Fruit fly (Drosophila melanogaster) whole organism, embryonic: ENCODE measurements around the gene SK.

Experiments used
- Blimp-1 ChIP-seq: fragments of 200-800 bp; sonication (Bioruptor generic); optimal IDR thresholded peaks from 3 replicates; lab custom pipeline; 2018; ENCODE audit warnings: missing biosample characterization, missing genetic modification characterization, mild to moderate bottlenecking, moderate library complexity, missing genetic modification reagents
- CG10321 ChIP-seq: fragments of 200-800 bp; sonication (Bioruptor generic); IDR thresholded peaks from 2 replicates; pipeline ENCODE4 v1.3.6; 2022; ENCODE audit warnings: missing biosample characterization, missing genetic modification characterization
- CG10979 ChIP-seq: fragments of 200-800 bp; sonication (Bioruptor generic); optimal IDR thresholded peaks from 2 replicates; lab custom pipeline; 2018; ENCODE audit warnings: missing biosample characterization, mild to moderate bottlenecking, missing genetic modification characterization, moderate library complexity
- CG11085 ChIP-seq: fragments of 200-800 bp; sonication (Bioruptor generic); IDR thresholded peaks from 2 replicates; pipeline ENCODE4 v1.3.6; 2022; ENCODE audit warnings: missing biosample characterization, missing genetic modification characterization
- CG11398 ChIP-seq: fragments of 200-800 bp; sonication (Bioruptor generic); optimal IDR thresholded peaks from 2 replicates; lab custom pipeline; 2016; ENCODE audit warnings: missing biosample characterization, missing genetic modification characterization
- CG16863 ChIP-seq: fragments of 200-800 bp; sonication (Bioruptor generic); optimal IDR thresholded peaks from 3 replicates; lab custom pipeline; 2016; ENCODE audit warnings: missing biosample characterization, missing genetic modification characterization
- CG17912 ChIP-seq: fragments of 200-800 bp; sonication (Bioruptor generic); optimal IDR thresholded peaks from 2 replicates; lab custom pipeline; 2018; ENCODE audit warnings: missing biosample characterization, mild to moderate bottlenecking, missing genetic modification characterization
- CG30431 ChIP-seq: fragments of 200-800 bp; sonication (Bioruptor generic); optimal IDR thresholded peaks from 2 replicates; lab custom pipeline; 2017; ENCODE audit warnings: missing biosample characterization, missing genetic modification characterization
- CG31365 ChIP-seq: fragments of 200-800 bp; sonication (Bioruptor generic); optimal IDR thresholded peaks from 2 replicates; lab custom pipeline; 2018; ENCODE audit warnings: missing biosample characterization, mild to moderate bottlenecking, missing genetic modification characterization
- CG43689 ChIP-seq: fragments of 200-800 bp; sonication (Bioruptor generic); IDR thresholded peaks from 2 replicates; pipeline ENCODE4 v1.3.6; 2022; ENCODE audit warnings: missing biosample characterization, missing genetic modification characterization
- CG5245 ChIP-seq: fragments of 200-800 bp; sonication (Bioruptor generic); optimal IDR thresholded peaks from 3 replicates; lab custom pipeline; 2016; ENCODE audit warnings: missing biosample characterization, missing genetic modification characterization
- CG6765 ChIP-seq: fragments of 200-800 bp; sonication (Bioruptor generic); optimal IDR thresholded peaks from 3 replicates; lab custom pipeline; 2017; ENCODE audit warnings: missing biosample characterization, mild to moderate bottlenecking, missing genetic modification characterization
- CG6813 ChIP-seq: fragments of 200-800 bp; sonication (Bioruptor generic); optimal IDR thresholded peaks from 2 replicates; lab custom pipeline; 2017; ENCODE audit warnings: missing biosample characterization, missing genetic modification characterization, mild to moderate bottlenecking, moderate library complexity, missing genetic modification reagents
- CG7786 ChIP-seq: fragments of 200-800 bp; sonication (Bioruptor generic); optimal IDR thresholded peaks from 2 replicates; lab custom pipeline; 2016; ENCODE audit warnings: missing biosample characterization, missing genetic modification characterization
- CG7839 ChIP-seq: fragments of 200-800 bp; sonication (Bioruptor generic); optimal IDR thresholded peaks from 3 replicates; lab custom pipeline; 2018; ENCODE audit warnings: missing biosample characterization, mild to moderate bottlenecking, missing genetic modification characterization, moderate library complexity
- CG8388 ChIP-seq: fragments of 200-800 bp; sonication (Bioruptor generic); optimal IDR thresholded peaks from 2 replicates; lab custom pipeline; 2019; ENCODE audit warnings: missing biosample characterization, mild to moderate bottlenecking, missing genetic modification characterization, moderate library complexity
- CG9817 ChIP-seq: fragments of 200-800 bp; sonication (Bioruptor generic); optimal IDR thresholded peaks from 2 replicates; lab custom pipeline; 2018; ENCODE audit warnings: missing biosample characterization, mild to moderate bottlenecking, missing genetic modification characterization, moderate library complexity
- CTCF ChIP-seq: fragments of 200-800 bp; sonication (Bioruptor generic); optimal IDR thresholded peaks from 2 replicates; lab custom pipeline; 2017; ENCODE audit warnings: missing biosample characterization, mild to moderate bottlenecking, missing genetic modification characterization, moderate library complexity
- Camta ChIP-seq: fragments of 200-800 bp; sonication (Bioruptor generic); optimal IDR thresholded peaks from 2 replicates; lab custom pipeline; 2016; ENCODE audit warnings: missing biosample characterization, missing genetic modification characterization
- Hsf ChIP-seq: fragments of 200-800 bp; sonication (Bioruptor generic); optimal IDR thresholded peaks from 3 replicates; lab custom pipeline; 2016; ENCODE audit warnings: missing biosample characterization, missing genetic modification characterization
- Med ChIP-seq: fragments of 200-800 bp; sonication (Bioruptor generic); peaks from one replicate; lab custom pipeline; 2016; ENCODE audit warnings: missing biosample characterization, missing genetic modification characterization, mild to moderate bottlenecking, inconsistent platforms, moderate library complexity
- Meics ChIP-seq: fragments of 200-800 bp; sonication (Bioruptor generic); optimal IDR thresholded peaks from 2 replicates; lab custom pipeline; 2017; ENCODE audit warnings: missing biosample characterization, mild to moderate bottlenecking, missing genetic modification characterization
- Nf-YC ChIP-seq: fragments of 200-800 bp; optimal IDR thresholded peaks from 3 replicates; lab custom pipeline; 2019; ENCODE audit warnings: missing biosample characterization, mild to moderate bottlenecking, missing genetic modification characterization, moderate library complexity
- Xrp1 ChIP-seq: fragments of 200-800 bp; sonication (Bioruptor generic); IDR thresholded peaks from 2 replicates; pipeline ENCODE4 v1.3.6; 2022; ENCODE audit warnings: missing biosample characterization, missing genetic modification characterization
- abd-A ChIP-seq: fragments of 200-800 bp; sonication (Bioruptor generic); optimal IDR thresholded peaks from 3 replicates; lab custom pipeline; 2019; ENCODE audit warnings: missing biosample characterization, mild to moderate bottlenecking, missing genetic modification characterization, moderate library complexity
- ac ChIP-seq: fragments of 200-800 bp; sonication (Bioruptor generic); optimal IDR thresholded peaks from 3 replicates; lab custom pipeline; 2017; ENCODE audit warnings: missing biosample characterization, mild to moderate bottlenecking, missing genetic modification characterization
- aop ChIP-seq: fragments of 200-800 bp; sonication (Bioruptor generic); IDR thresholded peaks from 2 replicates; pipeline ENCODE4 v1.3.6; 2022; ENCODE audit warnings: missing biosample characterization, missing genetic modification characterization
- bab2 ChIP-seq: fragments of 200-800 bp; sonication (Bioruptor generic); optimal IDR thresholded peaks from 2 replicates; lab custom pipeline; 2016; ENCODE audit warnings: missing biosample characterization, missing genetic modification characterization
- crc ChIP-seq: fragments of 200-800 bp; sonication (Bioruptor generic); optimal IDR thresholded peaks from 2 replicates; lab custom pipeline; 2016; ENCODE audit warnings: missing biosample characterization, missing genetic modification characterization
- da ChIP-seq: fragments of 200-800 bp; sonication (Bioruptor generic); optimal IDR thresholded peaks from 2 replicates; lab custom pipeline; 2016; ENCODE audit warnings: missing biosample characterization, missing genetic modification characterization
- ems ChIP-seq: fragments of 200-800 bp; sonication (Bioruptor generic); optimal IDR thresholded peaks from 3 replicates; lab custom pipeline; 2016; ENCODE audit warnings: missing biosample characterization, missing genetic modification characterization
- ewg ChIP-seq: fragments of 200-800 bp; sonication (Bioruptor generic); optimal IDR thresholded peaks from 3 replicates; lab custom pipeline; 2017; ENCODE audit warnings: mild to moderate bottlenecking, missing biosample characterization, missing genetic modification reagents, missing genetic modification characterization
- fru ChIP-seq: fragments of >200 bp; optimal IDR thresholded peaks from 2 replicates; lab custom pipeline; 2017
- gem ChIP-seq: fragments of 200-800 bp; sonication (Bioruptor generic); optimal IDR thresholded peaks from 2 replicates; lab custom pipeline; 2019; ENCODE audit warnings: missing biosample characterization, mild to moderate bottlenecking, missing genetic modification characterization, moderate library complexity
- hth ChIP-seq: fragments of >200 bp; optimal IDR thresholded peaks from 2 replicates; lab custom pipeline; 2017; ENCODE audit warnings: inconsistent platforms
- insv ChIP-seq, 2 experiments: fragments of 200-800 bp; sonication (Bioruptor generic); optimal IDR thresholded peaks; 3 replicates each; lab custom pipeline; 2016 to 2018; ENCODE audit warnings: missing biosample characterization in 2 of 2, missing genetic modification characterization in 2 of 2
- inv ChIP-seq: fragments of 200-800 bp; sonication (Bioruptor generic); IDR thresholded peaks from 2 replicates; pipeline ENCODE4 v1.3.6; 2022; ENCODE audit warnings: missing biosample characterization, missing genetic modification characterization; ENCODE audit not compliant: partially characterized antibody
- jumu ChIP-seq: fragments of 200-800 bp; sonication (Bioruptor generic); optimal IDR thresholded peaks from 3 replicates; lab custom pipeline; 2016; ENCODE audit warnings: missing biosample characterization, missing genetic modification characterization
- ken ChIP-seq: fragments of 200-800 bp; sonication (Bioruptor generic); IDR thresholded peaks from 3 replicates; pipeline ENCODE4 v1.3.6; 2022; ENCODE audit warnings: missing biosample characterization, missing genetic modification characterization
- klu ChIP-seq: fragments of 200-800 bp; sonication (Bioruptor generic); IDR thresholded peaks from 2 replicates; pipeline ENCODE4 v1.3.6; 2022; ENCODE audit warnings: missing biosample characterization, missing genetic modification characterization
- knrl ChIP-seq: fragments of 200-800 bp; sonication (Bioruptor generic); IDR thresholded peaks from 3 replicates; pipeline ENCODE4 v1.3.6; 2022; ENCODE audit warnings: missing biosample characterization, missing genetic modification characterization; ENCODE audit not compliant: partially characterized antibody
- lab ChIP-seq: fragments of 200-800 bp; sonication (Bioruptor generic); optimal IDR thresholded peaks from 3 replicates; lab custom pipeline; 2017; ENCODE audit warnings: missing biosample characterization, missing genetic modification characterization, mild to moderate bottlenecking, moderate library complexity, missing genetic modification reagents
- lola ChIP-seq, 3 experiments: fragments of >200 bp in 2 of 3; fragments of 200-800 bp in 1 of 3; sonication (Bioruptor generic) in 1 of 3; optimal IDR thresholded peaks; 2 replicates each; lab custom pipeline; 2017 to 2019; ENCODE audit warnings: missing biosample characterization in 3 of 3, missing genetic modification characterization in 3 of 3, mild to moderate bottlenecking in 1 of 3, moderate library complexity in 1 of 3
- luna ChIP-seq: fragments of 200-800 bp; sonication (Bioruptor generic); optimal IDR thresholded peaks from 2 replicates; lab custom pipeline; 2016; ENCODE audit warnings: missing biosample characterization, missing genetic modification characterization
- maf-S ChIP-seq: fragments of 200-800 bp; sonication (Bioruptor generic); optimal IDR thresholded peaks from 2 replicates; lab custom pipeline; 2016; ENCODE audit warnings: missing biosample characterization, missing genetic modification characterization
- mld ChIP-seq: fragments of 200-800 bp; sonication (Bioruptor generic); IDR thresholded peaks from 3 replicates; pipeline ENCODE4 v1.3.6; 2022; ENCODE audit warnings: missing biosample characterization, missing genetic modification characterization; ENCODE audit not compliant: partially characterized antibody
- nau ChIP-seq: fragments of 200-800 bp; sonication (Bioruptor generic); optimal IDR thresholded peaks from 3 replicates; lab custom pipeline; 2017; ENCODE audit warnings: missing biosample characterization, mild to moderate bottlenecking, missing genetic modification characterization, missing genetic modification reagents
- slou ChIP-seq: fragments of 200-800 bp; sonication (Bioruptor generic); optimal IDR thresholded peaks from 3 replicates; lab custom pipeline; 2016; ENCODE audit warnings: missing biosample characterization, missing genetic modification characterization
- so ChIP-seq: fragments of 200-800 bp; sonication (Bioruptor generic); IDR thresholded peaks from 3 replicates; pipeline ENCODE4 v1.3.6; 2022; ENCODE audit warnings: missing biosample characterization, missing genetic modification characterization
- tll ChIP-seq, 2 experiments: fragments of 200-800 bp in 1 of 2; fragments of >200 bp in 1 of 2; sonication (Bioruptor generic) in 1 of 2; optimal IDR thresholded peaks; 2 replicates each; lab custom pipeline; 2017 to 2019; ENCODE audit warnings: missing biosample characterization in 2 of 2, missing genetic modification characterization in 2 of 2, mild to moderate bottlenecking in 1 of 2, moderate library complexity in 1 of 2
- usp ChIP-seq: fragments of >200 bp; optimal IDR thresholded peaks from 2 replicates; lab custom pipeline; 2017; ENCODE audit warnings: missing biosample characterization, missing genetic modification characterization
- wor ChIP-seq: fragments of 200-800 bp; sonication (Bioruptor generic); IDR thresholded peaks from 2 replicates; pipeline ENCODE4 v1.3.6; 2022; ENCODE audit warnings: missing biosample characterization, missing genetic modification characterization

The SK gene

DNA sequence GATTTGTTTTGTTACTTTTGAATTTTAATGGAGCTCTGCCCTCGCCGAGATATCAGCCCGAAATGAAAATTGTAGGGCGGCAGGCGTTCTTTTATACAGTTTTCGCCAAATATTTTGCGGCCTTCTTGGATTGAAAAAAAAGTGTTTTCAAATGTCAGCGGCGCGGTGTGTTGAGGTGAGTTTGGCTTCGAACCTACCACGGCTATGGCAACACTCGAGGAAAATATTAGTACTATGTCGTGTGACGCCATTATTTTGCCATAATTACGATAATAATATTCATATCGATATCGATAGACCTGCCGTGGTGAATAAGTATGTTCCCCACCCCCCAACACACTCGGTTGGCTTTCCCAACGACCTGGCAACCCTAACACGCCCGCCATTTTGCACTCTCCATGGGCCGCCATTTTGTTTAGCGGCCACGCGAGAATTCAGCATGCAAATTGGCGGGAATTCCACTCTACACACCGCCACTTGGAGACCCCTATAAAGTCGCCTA, 28.1 kb upstream of the SK start, which contains the start of the genes TrxT and dhd (continued):
- TF ChIP-seq tll (GFP tag; optimal IDR thresholded peaks at IDR 0.05; lab: Kevin White, UChicago) (no peak), klu (GFP tag; lab: Robert Waterston, UW) (no peak), ems (GFP tag; lab: Kevin White, UChicago) (no peak), Camta (GFP tag; lab: Kevin White, UChicago) (peak; percentile 3), CTCF (GFP tag; lab: Kevin White, UChicago) (no peak), Nf-YC (tag; lab: Kevin White, UChicago) (peak; percentile 36), ewg (GFP tag; lab: Kevin White, UChicago) (peak; percentile 14), CG17912 (GFP tag; lab: Kevin White, UChicago) (no peak), inv (GFP tag; lab: Robert Waterston, UW) (no peak), CG5245 (no peak), ac (GFP tag; lab: Kevin White, UChicago) (no peak), CG9817 (no peak), Med (GFP tag; lab: Kevin White, UChicago) (peak; percentile 93), fru (lab: Kevin White, UChicago) (no peak), CG6813 (GFP tag; lab: Kevin White, UChicago) (peak; percentile 41), crc (no peak), Blimp-1 (no peak), CG11398 (GFP tag; lab: Kevin White, UChicago) (no peak), ken (GFP tag; lab: Robert Waterston, UW) (no peak), Hsf (GFP tag; lab: Kevin White, UChicago) (no peak), CG10321 (GFP tag; lab: Robert Waterston, UW) (no peak), CG16863 (GFP tag; lab: Kevin White, UChicago) (no peak), lab (GFP tag; lab: Kevin White, UChicago) (no peak), Xrp1 (peak; percentile 48; the same call in 1 of the 2 replicates), da (GFP tag; lab: Kevin White, UChicago) (no peak), knrl (GFP tag; lab: Robert Waterston, UW) (peak; percentile 40; the same call in 2 of the 3 replicates), slou (GFP tag; lab: Kevin White, UChicago) (no peak), abd-A (tag; lab: Kevin White, UChicago) (no peak), CG31365 (tag; lab: Kevin White, UChicago) (no peak), CG43689 (GFP tag; lab: Robert Waterston, UW) (no peak), CG30431 (GFP tag; lab: Kevin White, UChicago) (no peak), maf-S (GFP tag; lab: Kevin White, UChicago) (no peak), insv (GFP tag; optimal IDR thresholded peaks at IDR 0.05; lab: Kevin White, UChicago) (no peak), wor (GFP tag; lab: Robert Waterston, UW) (no peak), usp (GFP tag; lab: Kevin White, UChicago) (no peak), CG6765 (peak; percentile 36), CG8388 (GFP tag; lab: Kevin White, UChicago) (no peak), nau (no peak), so (GFP tag; lab: Robert Waterston, UW) (peak; percentile 53; the same call in 1 of the 3 replicates), jumu (GFP tag; lab: Kevin White, UChicago) (peak; percentile 48), aop (GFP tag; lab: Robert Waterston, UW) (no peak), CG10979 (tag; lab: Kevin White, UChicago) (peak; percentile 9), bab2 (peak; percentile 12), gem (tag; lab: Kevin White, UChicago) (no peak), mld (0 out of 3 replicates have a peak, but pooled peaks have one; percentile 38), hth (lab: Kevin White, UChicago) (no peak), CG11085 (GFP tag; lab: Robert Waterston, UW) (no peak), CG7786 (GFP tag; lab: Kevin White, UChicago) (no peak), CG7839 (tag; lab: Kevin White, UChicago) (no peak), Meics (GFP tag; lab: Kevin White, UChicago) (peak; percentile 38), lola (GFP tag; optimal IDR thresholded peaks at IDR 0.05; lab: Kevin White, UChicago) (no peak), luna (GFP tag; lab: Kevin White, UChicago) (no peak)
